Worm (Caenorhabditis elegans) whole organism, L2 larva: ENCODE data around the gene C31B8.12.

Experiments
- C34F6.9 ChIP-seq: fragments of 150-350 bp; optimal IDR thresholded peaks from 2 replicates; lab custom pipeline; 2014; ENCODE audit warnings: missing biosample characterization, missing genetic modification characterization
- F13H6.1 ChIP-seq: sonication (generic microtip); optimal IDR thresholded peaks from 2 replicates; lab custom pipeline; 2016; ENCODE audit warnings: missing genetic modification characterization, missing compliant biosample characterization
- Y55F3AM.14 ChIP-seq: fragments of 200-800 bp; sonication (Bioruptor generic); optimal IDR thresholded peaks from 2 replicates; lab custom pipeline; 2018; ENCODE audit warnings: mild to moderate bottlenecking, missing genetic modification characterization, missing compliant biosample characterization
- ZK546.5 ChIP-seq: sonication (generic microtip); optimal IDR thresholded peaks from 2 replicates; lab custom pipeline; 2017; ENCODE audit warnings: missing biosample characterization, missing genetic modification characterization
- alr-1 ChIP-seq: fragments of 150-350 bp; optimal IDR thresholded peaks from 2 replicates; lab custom pipeline; 2014; ENCODE audit warnings: missing biosample characterization, missing genetic modification characterization
- aly-2 ChIP-seq: fragments of 150-350 bp; optimal IDR thresholded peaks from 2 replicates; lab custom pipeline; 2014; ENCODE audit warnings: missing biosample characterization, missing genetic modification characterization
- ama-1 ChIP-seq: fragments of 150-350 bp; optimal IDR thresholded peaks from 2 replicates; lab custom pipeline; 2018; ENCODE audit warnings: inconsistent platforms
- blmp-1 ChIP-seq: sonication (generic microtip); optimal IDR thresholded peaks from 2 replicates; lab custom pipeline; 2017; ENCODE audit warnings: missing genetic modification characterization, mild to moderate bottlenecking, missing compliant biosample characterization, antibody characterized with exemption, moderate library complexity; ENCODE audit not compliant: insufficient read depth
- ceh-82 ChIP-seq: fragments of 150-350 bp; optimal IDR thresholded peaks from 2 replicates; lab custom pipeline; 2014; ENCODE audit warnings: missing biosample characterization, missing genetic modification characterization
- crh-2 ChIP-seq: sonication (generic microtip); optimal IDR thresholded peaks from 2 replicates; lab custom pipeline; 2017; ENCODE audit warnings: missing biosample characterization, missing genetic modification characterization
- dmd-4 ChIP-seq: sonication (generic microtip); optimal IDR thresholded peaks from 2 replicates; lab custom pipeline; 2017; ENCODE audit warnings: missing biosample characterization, missing genetic modification characterization
- egl-27 ChIP-seq: sonication (generic microtip); optimal IDR thresholded peaks from 3 replicates; lab custom pipeline; 2017; ENCODE audit warnings: missing biosample characterization, missing genetic modification reagents, missing genetic modification characterization
- elt-1 ChIP-seq: fragments of 150-350 bp; optimal IDR thresholded peaks from 2 replicates; lab custom pipeline; 2014; ENCODE audit warnings: missing biosample characterization, missing genetic modification characterization
- elt-3 ChIP-seq: sonication (generic microtip); optimal IDR thresholded peaks from 2 replicates; lab custom pipeline; 2017; ENCODE audit warnings: missing biosample characterization, missing genetic modification characterization
- fos-1 ChIP-seq: fragments of 150-350 bp; optimal IDR thresholded peaks from 2 replicates; lab custom pipeline; 2014; ENCODE audit warnings: missing biosample characterization, missing genetic modification characterization
- lin-11 ChIP-seq: fragments of 150-350 bp; sonication (generic microtip); optimal IDR thresholded peaks from 2 replicates; lab custom pipeline; 2014; ENCODE audit warnings: missing biosample characterization, missing genetic modification characterization, inconsistent platforms, mixed read lengths
- lin-13 ChIP-seq: fragments of 150-350 bp; optimal IDR thresholded peaks from 2 replicates; lab custom pipeline; 2014; ENCODE audit warnings: missing biosample characterization, missing genetic modification reagents, missing genetic modification characterization
- lin-39 ChIP-seq: fragments of 150-350 bp; optimal IDR thresholded peaks from 2 replicates; lab custom pipeline; 2014; ENCODE audit warnings: missing biosample characterization, missing genetic modification reagents, missing genetic modification characterization
- lsy-2 ChIP-seq, 2 experiments: fragments of 150-350 bp in 1 of 2; sonication (generic microtip) in 1 of 2; optimal IDR thresholded peaks; 2 replicates each; lab custom pipeline; 2014 to 2017; ENCODE audit warnings: missing biosample characterization in 2 of 2, missing genetic modification characterization in 2 of 2
- mdl-1 ChIP-seq, 2 experiments: fragments of 150-350 bp in 1 of 2; sonication (generic microtip) in 1 of 2; optimal IDR thresholded peaks; 2 replicates each; lab custom pipeline; 2017; ENCODE audit warnings: missing biosample characterization in 2 of 2, missing genetic modification characterization in 2 of 2
- nhr-10 ChIP-seq: sonication (generic microtip); optimal IDR thresholded peaks from 2 replicates; lab custom pipeline; 2017; ENCODE audit warnings: missing biosample characterization, missing genetic modification characterization
- nhr-11 ChIP-seq: fragments of 150-350 bp; optimal IDR thresholded peaks from 2 replicates; lab custom pipeline; 2014; ENCODE audit warnings: missing biosample characterization, missing genetic modification characterization
- nhr-129 ChIP-seq: fragments of 150-350 bp; optimal IDR thresholded peaks from 2 replicates; lab custom pipeline; 2014; ENCODE audit warnings: missing biosample characterization, missing genetic modification characterization
- nhr-21 ChIP-seq: fragments of 150-350 bp; optimal IDR thresholded peaks from 2 replicates; lab custom pipeline; 2014; ENCODE audit warnings: missing biosample characterization, missing genetic modification characterization
- nhr-23 ChIP-seq: fragments of 150-350 bp; optimal IDR thresholded peaks from 2 replicates; lab custom pipeline; 2014; ENCODE audit warnings: missing biosample characterization, missing genetic modification reagents, missing genetic modification characterization
- nhr-25 ChIP-seq: fragments of 150-350 bp; sonication (generic microtip); optimal IDR thresholded peaks from 3 replicates; lab custom pipeline; 2014; ENCODE audit warnings: missing biosample characterization, missing genetic modification characterization
- nhr-6 ChIP-seq: fragments of 150-350 bp; optimal IDR thresholded peaks from 2 replicates; lab custom pipeline; 2014; ENCODE audit warnings: missing biosample characterization, missing genetic modification characterization
- nhr-77 ChIP-seq: fragments of 150-350 bp; optimal IDR thresholded peaks from 2 replicates; lab custom pipeline; 2014; ENCODE audit warnings: missing biosample characterization, missing genetic modification characterization
- skn-1 ChIP-seq: sonication (generic microtip); optimal IDR thresholded peaks from 2 replicates; lab custom pipeline; 2017; ENCODE audit warnings: missing biosample characterization, missing genetic modification characterization
- sma-9 ChIP-seq, 2 experiments: fragments of 150-350 bp in 1 of 2; sonication (generic microtip) in 1 of 2; optimal IDR thresholded peaks; 2 replicates each; lab custom pipeline; 2014 to 2016; ENCODE audit warnings: missing genetic modification characterization in 2 of 2, mild to moderate bottlenecking in 1 of 2, missing biosample characterization in 1 of 2, missing compliant biosample characterization in 1 of 2, missing genetic modification reagents in 1 of 2, moderate library complexity in 1 of 2
- unc-55 ChIP-seq: fragments of 150-350 bp; sonication (generic microtip); optimal IDR thresholded peaks from 3 replicates; lab custom pipeline; 2014; ENCODE audit warnings: missing biosample characterization, missing genetic modification reagents, missing genetic modification characterization
- ztf-1 ChIP-seq: fragments of 200-800 bp; sonication (Bioruptor generic); conservative IDR thresholded peaks from 2 replicates; pipeline ENCODE4 v1.3.6; 2022; ENCODE audit warnings: missing genetic modification characterization, missing compliant biosample characterization
- ztf-11 ChIP-seq: sonication (generic microtip); optimal IDR thresholded peaks from 2 replicates; lab custom pipeline; 2017; ENCODE audit warnings: missing biosample characterization, missing genetic modification characterization
- ztf-4 ChIP-seq: fragments of 150-350 bp; optimal IDR thresholded peaks from 2 replicates; lab custom pipeline; 2014; ENCODE audit warnings: missing biosample characterization, missing genetic modification characterization

The C31B8.12 gene

ce11 chrV:2943859-2944258 lies 16.4 kb upstream of the C31B8.12 start, which contains the start of gene srw-137:
Gene srw-137, minus strand, starts transcription at chrV:2943959.
- TF ChIP-seq ztf-11 (tag; lab: Kevin White, UChicago) (no peak), lsy-2 (tag; optimal IDR thresholded peaks at IDR 0.05; lab: Kevin White, UChicago) (no peak), nhr-25 (tag; lab: Kevin White, UChicago) (no peak), skn-1 (tag; lab: Kevin White, UChicago) (no peak), mdl-1 (tag; optimal IDR thresholded peaks at IDR 0.05; lab: Kevin White, UChicago) (no peak), lin-11 (tag; lab: Kevin White, UChicago) (no peak)
- TF ChIP-seq, all 48 proteins: peak for 0

DNA sequence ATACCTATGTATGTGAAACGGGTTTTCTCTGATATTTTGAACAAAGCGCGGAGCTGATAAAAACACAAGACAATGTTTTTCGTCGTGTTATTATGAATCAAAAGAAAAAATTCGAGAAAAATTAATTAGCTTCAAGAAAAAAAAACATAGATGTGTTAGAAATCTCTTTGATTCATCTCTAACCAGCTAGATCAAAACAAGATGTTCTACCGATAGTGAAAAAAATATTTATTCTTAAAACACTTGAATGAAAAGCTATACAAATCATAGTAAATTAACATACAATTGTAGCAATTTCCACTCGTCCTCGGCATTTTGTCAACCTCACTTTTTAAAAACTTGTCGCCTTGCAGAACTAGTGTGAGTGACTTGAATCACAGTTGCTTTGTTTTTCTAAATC lies 14.8 kb upstream of the C31B8.12 start:
- no peak for TF ChIP-seq unc-55 (GFP tag; lab: Kevin White, UChicago)
- no peak for TF ChIP-seq nhr-6
- TF ChIP-seq F13H6.1: no peak
- TF ChIP-seq skn-1 (tag; lab: Kevin White, UChicago): no peak
- TF ChIP-seq aly-2 (tag; lab: Kevin White, UChicago): no peak
- no peak for TF ChIP-seq lin-13 (GFP tag; lab: Kevin White, UChicago)
- TF ChIP-seq nhr-25 (tag; lab: Kevin White, UChicago): no peak
- TF ChIP-seq nhr-11 (tag; lab: Kevin White, UChicago): no peak
- TF ChIP-seq mdl-1 (tag; optimal IDR thresholded peaks at IDR 0.05; lab: Kevin White, UChicago): no peak
- no peak for TF ChIP-seq lsy-2 (tag; optimal IDR thresholded peaks at IDR 0.05; lab: Kevin White, UChicago)
- TF ChIP-seq dmd-4 (tag; lab: Kevin White, UChicago): no peak
- no peak for TF ChIP-seq nhr-21
- TF ChIP-seq egl-27 (tag; lab: Kevin White, UChicago): no peak
- no peak for TF ChIP-seq nhr-10 (tag; lab: Kevin White, UChicago)
- no peak for TF ChIP-seq ama-1
- no peak for TF ChIP-seq nhr-23 (tag; lab: Kevin White, UChicago)
- no peak for TF ChIP-seq ztf-4 (tag; lab: Kevin White, UChicago)
- TF ChIP-seq, all 48 proteins: peak for 0

- TF ChIP-seq ceh-82 (tag; lab: Kevin White, UChicago) (no peak), nhr-10 (tag; lab: Kevin White, UChicago) (no peak), skn-1 (tag; lab: Kevin White, UChicago) (no peak), alr-1 (no peak), ztf-11 (tag; lab: Kevin White, UChicago) (no peak), elt-1 (no peak), sma-9 (GFP tag; optimal IDR thresholded peaks at IDR 0.05; lab: Kevin White, UChicago) (no peak), sma-9 (tag; optimal IDR thresholded peaks at IDR 0.05; lab: Kevin White, UChicago) (no peak), crh-2 (tag; lab: Kevin White, UChicago) (no peak), nhr-129 (tag; lab: Kevin White, UChicago) (no peak), aly-2 (tag; lab: Kevin White, UChicago) (no peak), mdl-1 (tag; optimal IDR thresholded peaks at IDR 0.05; lab: Kevin White, UChicago) (no peak), elt-3 (tag; lab: Kevin White, UChicago) (no peak), nhr-23 (tag; lab: Kevin White, UChicago) (no peak), ama-1 (no peak), F13H6.1 (no peak), nhr-11 (tag; lab: Kevin White, UChicago) (no peak), ZK546.5 (no peak)
- TF ChIP-seq, all 48 proteins: peak for 0
Observed at ce11 chrV:2941405-2941804, 14.0 kb upstream of the C31B8.12 start, which contains the start of gene srw-143. Gene srw-143, minus strand, starts transcription at chrV:2941505.

- TF ChIP-seq C34F6.9 (tag; lab: Kevin White, UChicago) (no peak), crh-2 (tag; lab: Kevin White, UChicago) (no peak), unc-55 (GFP tag; lab: Kevin White, UChicago) (no peak), Y55F3AM.14 (no peak), alr-1 (no peak), ztf-1 (no peak), blmp-1 (tag; lab: Kevin White, UChicago) (no peak), mdl-1 (tag; optimal IDR thresholded peaks at IDR 0.05; lab: Kevin White, UChicago) (no peak), ztf-11 (tag; lab: Kevin White, UChicago) (no peak), elt-3 (tag; lab: Kevin White, UChicago) (no peak), lin-39 (tag; lab: Kevin White, UChicago) (no peak)
- TF ChIP-seq, all 48 proteins: peak for 0
Observed at ce11 chrV:2938497-2938896, 11.0 kb upstream of the C31B8.12 start, which contains the start of gene srw-141. Gene srw-141, minus strand, starts transcription at chrV:2938597.

DNA sequence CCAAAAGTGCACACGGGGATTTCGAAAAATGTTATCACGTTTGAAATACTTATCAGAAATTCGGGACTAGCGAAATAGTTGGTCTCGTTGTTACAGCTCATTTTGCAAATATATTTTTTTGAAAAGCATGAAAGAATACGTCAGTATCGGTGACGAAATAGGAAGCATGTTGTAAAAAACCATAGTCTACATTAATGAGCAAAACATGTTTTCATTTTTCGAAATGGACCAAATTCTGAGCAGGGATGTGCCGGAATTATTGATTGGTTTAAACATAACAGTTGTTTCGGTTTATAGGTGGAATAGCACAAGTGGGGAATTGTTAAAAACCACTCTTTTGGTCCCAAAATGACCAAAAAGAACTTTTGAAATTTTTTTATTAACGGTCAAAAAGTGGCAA lies 6.6 kb upstream of the C31B8.12 start, which contains the start of gene srh-247:
TSS of gene srh-247 (minus strand) at position 101 of the 400 bp plus-strand sequence.
- TF ChIP-seq nhr-129 (tag; lab: Kevin White, UChicago) (no peak), fos-1 (tag; lab: Kevin White, UChicago) (no peak), ztf-11 (tag; lab: Kevin White, UChicago) (no peak), nhr-77 (no peak), crh-2 (tag; lab: Kevin White, UChicago) (no peak), ceh-82 (tag; lab: Kevin White, UChicago) (no peak), nhr-6 (no peak), nhr-10 (tag; lab: Kevin White, UChicago) (no peak)
- TF ChIP-seq, all 48 proteins: peak for 0
